Worm (Caenorhabditis elegans) whole organism, young adult: Measurements from ENCODE around the gene C34D4.2.
"Not testable (repeated sequence)": the region's sequence is repeated elsewhere in the genome, so short reads cannot be mapped to it uniquely, and the experiment has no call there.

Experiments used
- B0035.1 ChIP-seq: sonication (generic microtip); optimal IDR thresholded peaks from 2 replicates; lab custom pipeline; 2016; ENCODE audit warnings: missing genetic modification characterization, mild to moderate bottlenecking, missing compliant biosample characterization, missing genotype, missing genetic modification reagents
- F52B5.7 ChIP-seq: sonication (generic microtip); optimal IDR thresholded peaks from 2 replicates; lab custom pipeline; 2016; ENCODE audit warnings: mild to moderate bottlenecking, missing genetic modification characterization, missing compliant biosample characterization
- ceh-79 ChIP-seq: sonication (generic microtip); optimal IDR thresholded peaks from 2 replicates; lab custom pipeline; 2017; ENCODE audit warnings: mild to moderate bottlenecking, missing genetic modification characterization, missing compliant biosample characterization
- dpl-1 ChIP-seq: fragments of 150-350 bp; optimal IDR thresholded peaks from 2 replicates; lab custom pipeline; 2014; ENCODE audit warnings: missing biosample characterization, missing genetic modification reagents, missing genetic modification characterization
- ekl-4 ChIP-seq: fragments of 200-800 bp; sonication (Bioruptor generic); IDR thresholded peaks from 2 replicates; pipeline ENCODE4 v1.3.6; 2022; ENCODE audit warnings: missing genetic modification reagents, missing genetic modification characterization, missing compliant biosample characterization
- him-1 ChIP-seq: sonication (generic microtip); optimal IDR thresholded peaks from 2 replicates; lab custom pipeline; 2016; ENCODE audit warnings: missing genotype, missing genetic modification reagents, missing genetic modification characterization, missing compliant biosample characterization
- mxl-1 ChIP-seq: sonication (generic microtip); optimal IDR thresholded peaks from 2 replicates; lab custom pipeline; 2016; ENCODE audit warnings: missing genetic modification characterization, missing compliant biosample characterization
- nfya-1 ChIP-seq: sonication (generic microtip); optimal IDR thresholded peaks from 2 replicates; lab custom pipeline; 2017; ENCODE audit warnings: antibody characterized with exemption, missing compliant biosample characterization, missing genetic modification characterization, borderline replicate concordance; ENCODE audit not compliant: insufficient read depth
- sdz-38 ChIP-seq: sonication (generic microtip); optimal IDR thresholded peaks from 2 replicates; lab custom pipeline; 2016; ENCODE audit warnings: missing genotype, missing genetic modification characterization, missing compliant biosample characterization
- snpc-1.3 ChIP-seq: sonication (generic microtip); optimal IDR thresholded peaks from 2 replicates; lab custom pipeline; 2017; ENCODE audit warnings: missing genetic modification characterization, mild to moderate bottlenecking, missing compliant biosample characterization, antibody characterized with exemption, moderate library complexity, missing genotype, missing genetic modification reagents; ENCODE audit not compliant: insufficient read depth
- unc-130 ChIP-seq: sonication (generic microtip); optimal IDR thresholded peaks from 2 replicates; lab custom pipeline; 2016; ENCODE audit warnings: missing genetic modification reagents, missing genetic modification characterization, missing compliant biosample characterization
- unc-62 ChIP-seq: fragments of 150-350 bp; optimal IDR thresholded peaks from 2 replicates; lab custom pipeline; 2014; ENCODE audit warnings: missing biosample characterization, missing genetic modification reagents, missing genetic modification characterization

- not testable (repeated sequence) for TF ChIP-seq B0035.1 (tag; lab: Kevin White, UChicago); ceh-79 (tag; lab: Kevin White, UChicago); F52B5.7 (tag; lab: Kevin White, UChicago); unc-130 (GFP tag; lab: Kevin White, UChicago); him-1 (tag; lab: Kevin White, UChicago); nfya-1; ekl-4 (GFP tag; lab: Robert Waterston, UW); mxl-1 (tag; lab: Kevin White, UChicago); sdz-38 (tag; lab: Kevin White, UChicago); unc-62 (GFP tag; lab: Kevin White, UChicago); dpl-1 (GFP tag; lab: Kevin White, UChicago); snpc-1.3 (tag; lab: Kevin White, UChicago)
These were observed 42.1 kb upstream of the C34D4.2 start for ce11 chrIV:7112312-7112711.
